Fruit fly (Drosophila melanogaster) whole organism, embryonic: ENCODE measurements around the gene pix.

Experiments
- CG10321 ChIP-seq: fragments of 200-800 bp; sonication (Bioruptor generic); IDR thresholded peaks from 2 replicates; pipeline ENCODE4 v1.3.6; 2022; ENCODE audit warnings: missing biosample characterization, missing genetic modification characterization
- CG10543 ChIP-seq: fragments of 200-800 bp; sonication (Bioruptor generic); optimal IDR thresholded peaks from 3 replicates; lab custom pipeline; 2017; ENCODE audit warnings: missing biosample characterization, mild to moderate bottlenecking, missing genetic modification characterization, moderate library complexity
- CG10979 ChIP-seq: fragments of 200-800 bp; sonication (Bioruptor generic); optimal IDR thresholded peaks from 2 replicates; lab custom pipeline; 2018; ENCODE audit warnings: missing biosample characterization, mild to moderate bottlenecking, missing genetic modification characterization, moderate library complexity
- CG1602 ChIP-seq: fragments of 200-800 bp; sonication (Bioruptor generic); optimal IDR thresholded peaks from 3 replicates; lab custom pipeline; 2016; ENCODE audit warnings: missing biosample characterization, missing genetic modification characterization
- CG17186 ChIP-seq: fragments of 200-800 bp; sonication (Bioruptor generic); optimal IDR thresholded peaks from 3 replicates; lab custom pipeline; 2017; ENCODE audit warnings: missing biosample characterization, missing genetic modification reagents, missing genetic modification characterization
- CG1832 ChIP-seq: fragments of 200-800 bp; sonication (Bioruptor generic); optimal IDR thresholded peaks from 2 replicates; lab custom pipeline; 2017; ENCODE audit warnings: missing biosample characterization, mild to moderate bottlenecking, missing genetic modification characterization, inconsistent platforms
- CG18599 ChIP-seq: fragments of 200-800 bp; sonication (Bioruptor generic); optimal IDR thresholded peaks from 3 replicates; lab custom pipeline; 2017; ENCODE audit warnings: missing biosample characterization, missing genetic modification characterization, mild to moderate bottlenecking, moderate library complexity, missing genetic modification reagents
- CG2202 ChIP-seq: fragments of 200-800 bp; sonication (Bioruptor generic); optimal IDR thresholded peaks from 2 replicates; lab custom pipeline; 2018; ENCODE audit warnings: missing biosample characterization, mild to moderate bottlenecking, missing genetic modification characterization
- CG3407 ChIP-seq: fragments of 200-800 bp; sonication (Bioruptor generic); optimal IDR thresholded peaks from 2 replicates; lab custom pipeline; 2018; ENCODE audit warnings: missing biosample characterization, mild to moderate bottlenecking, missing genetic modification characterization
- CG34422 ChIP-seq: fragments of 200-800 bp; sonication (Bioruptor generic); IDR thresholded peaks from 3 replicates; pipeline ENCODE4 v1.3.6; 2022; ENCODE audit warnings: missing biosample characterization, missing genetic modification characterization
- CG3838 ChIP-seq: fragments of 200-800 bp; sonication (Bioruptor generic); optimal IDR thresholded peaks from 3 replicates; lab custom pipeline; 2016; ENCODE audit warnings: missing biosample characterization, missing genetic modification characterization
- CG4282 ChIP-seq: fragments of 200-800 bp; sonication (Bioruptor generic); optimal IDR thresholded peaks from 2 replicates; lab custom pipeline; 2016; ENCODE audit warnings: missing biosample characterization, missing genetic modification characterization
- CG6813 ChIP-seq: fragments of 200-800 bp; sonication (Bioruptor generic); optimal IDR thresholded peaks from 2 replicates; lab custom pipeline; 2017; ENCODE audit warnings: missing biosample characterization, missing genetic modification characterization, mild to moderate bottlenecking, moderate library complexity, missing genetic modification reagents
- CG7357 ChIP-seq: fragments of 200-800 bp; sonication (Bioruptor generic); IDR thresholded peaks from 3 replicates; pipeline ENCODE4 v1.3.6; 2022; ENCODE audit warnings: missing biosample characterization, missing genetic modification characterization
- CG8281 ChIP-seq: fragments of 200-800 bp; sonication (Bioruptor generic); optimal IDR thresholded peaks from 2 replicates; lab custom pipeline; 2018; ENCODE audit warnings: missing biosample characterization, mild to moderate bottlenecking, missing genetic modification characterization, moderate library complexity
- CG8388 ChIP-seq: fragments of 200-800 bp; sonication (Bioruptor generic); optimal IDR thresholded peaks from 2 replicates; lab custom pipeline; 2019; ENCODE audit warnings: missing biosample characterization, mild to moderate bottlenecking, missing genetic modification characterization, moderate library complexity
- CG8478 ChIP-seq: fragments of >200 bp; optimal IDR thresholded peaks from 2 replicates; lab custom pipeline; 2018
- CG8765 ChIP-seq: fragments of 200-800 bp; sonication (Bioruptor generic); IDR thresholded peaks from 2 replicates; pipeline ENCODE4 v1.3.6; 2022; ENCODE audit warnings: missing biosample characterization, missing genetic modification characterization
- CG9817 ChIP-seq: fragments of 200-800 bp; sonication (Bioruptor generic); optimal IDR thresholded peaks from 2 replicates; lab custom pipeline; 2018; ENCODE audit warnings: missing biosample characterization, mild to moderate bottlenecking, missing genetic modification characterization, moderate library complexity
- CHES-1-like ChIP-seq: fragments of 200-800 bp; sonication (Bioruptor generic); optimal IDR thresholded peaks from 2 replicates; lab custom pipeline; 2016; ENCODE audit warnings: missing biosample characterization, missing genetic modification characterization
- CkIIα-i1 ChIP-seq: fragments of 200-800 bp; sonication (Bioruptor generic); IDR thresholded peaks from 2 replicates; pipeline ENCODE4 v1.3.6; 2022; ENCODE audit warnings: missing biosample characterization, missing genetic modification characterization
- CoRest ChIP-seq: fragments of 200-800 bp; sonication (Bioruptor generic); optimal IDR thresholded peaks from 3 replicates; lab custom pipeline; 2018; ENCODE audit warnings: missing biosample characterization, mild to moderate bottlenecking, missing genetic modification characterization, moderate library complexity
- Dbx ChIP-seq: fragments of 200-800 bp; sonication (Bioruptor generic); IDR thresholded peaks from 3 replicates; pipeline ENCODE4 v1.3.6; 2022; ENCODE audit warnings: missing biosample characterization, missing genetic modification characterization
- Fer2 ChIP-seq: fragments of 200-800 bp; sonication (Bioruptor generic); optimal IDR thresholded peaks from 2 replicates; lab custom pipeline; 2018; ENCODE audit warnings: missing biosample characterization, mild to moderate bottlenecking, missing genetic modification characterization, moderate library complexity
- Hmr ChIP-seq: fragments of 200-800 bp; sonication (Bioruptor generic); optimal IDR thresholded peaks from 3 replicates; lab custom pipeline; 2017; ENCODE audit warnings: mild to moderate bottlenecking, missing biosample characterization, missing genetic modification reagents, missing genetic modification characterization
- Med ChIP-seq: fragments of 200-800 bp; sonication (Bioruptor generic); peaks from one replicate; lab custom pipeline; 2016; ENCODE audit warnings: missing biosample characterization, missing genetic modification characterization, mild to moderate bottlenecking, inconsistent platforms, moderate library complexity
- Meics ChIP-seq: fragments of 200-800 bp; sonication (Bioruptor generic); optimal IDR thresholded peaks from 2 replicates; lab custom pipeline; 2017; ENCODE audit warnings: missing biosample characterization, mild to moderate bottlenecking, missing genetic modification characterization
- NC2β ChIP-seq: fragments of 200-800 bp; sonication (Bioruptor generic); optimal IDR thresholded peaks from 2 replicates; lab custom pipeline; 2016; ENCODE audit warnings: missing biosample characterization, missing genetic modification characterization
- Oaz ChIP-seq: fragments of 200-800 bp; sonication (Bioruptor generic); IDR thresholded peaks from 2 replicates; pipeline ENCODE4 v1.3.6; 2022; ENCODE audit warnings: missing biosample characterization, missing genetic modification characterization
- Scr ChIP-seq: fragments of 200-800 bp; sonication (Bioruptor generic); IDR thresholded peaks from 2 replicates; pipeline ENCODE4 v1.3.6; 2022; ENCODE audit warnings: missing biosample characterization, missing genetic modification characterization; ENCODE audit not compliant: partially characterized antibody
- Sox100B ChIP-seq: fragments of 200-800 bp; sonication (Bioruptor generic); optimal IDR thresholded peaks from 3 replicates; lab custom pipeline; 2018; ENCODE audit warnings: missing biosample characterization, mild to moderate bottlenecking, missing genetic modification characterization
- ap ChIP-seq: fragments of 200-800 bp; sonication (Bioruptor generic); IDR thresholded peaks from 2 replicates; pipeline ENCODE4 v1.3.6; 2022; ENCODE audit warnings: missing biosample characterization, missing genetic modification characterization
- az2 ChIP-seq: fragments of 200-800 bp; sonication (Bioruptor generic); optimal IDR thresholded peaks from 3 replicates; lab custom pipeline; 2016; ENCODE audit warnings: missing biosample characterization, missing genetic modification characterization
- caup ChIP-seq: fragments of 200-800 bp; sonication (Bioruptor generic); optimal IDR thresholded peaks from 3 replicates; lab custom pipeline; 2017; ENCODE audit warnings: missing biosample characterization, mild to moderate bottlenecking, missing genetic modification characterization, moderate library complexity; ENCODE audit not compliant: severe bottlenecking
- dati ChIP-seq: fragments of 200-800 bp; sonication (Bioruptor generic); IDR thresholded peaks from 2 replicates; pipeline ENCODE4 v1.3.6; 2022; ENCODE audit warnings: missing biosample characterization, missing genetic modification characterization
- ewg ChIP-seq: fragments of 200-800 bp; sonication (Bioruptor generic); optimal IDR thresholded peaks from 3 replicates; lab custom pipeline; 2017; ENCODE audit warnings: mild to moderate bottlenecking, missing biosample characterization, missing genetic modification reagents, missing genetic modification characterization
- gcm ChIP-seq: fragments of 200-800 bp; sonication (Bioruptor generic); optimal IDR thresholded peaks from 2 replicates; lab custom pipeline; 2019; ENCODE audit warnings: missing biosample characterization, mild to moderate bottlenecking, missing genetic modification characterization, moderate library complexity
- gsb-n ChIP-seq: fragments of 200-800 bp; sonication (Bioruptor generic); optimal IDR thresholded peaks from 3 replicates; lab custom pipeline; 2018; ENCODE audit warnings: missing biosample characterization, mild to moderate bottlenecking, missing genetic modification characterization
- mld ChIP-seq: fragments of 200-800 bp; sonication (Bioruptor generic); IDR thresholded peaks from 3 replicates; pipeline ENCODE4 v1.3.6; 2022; ENCODE audit warnings: missing biosample characterization, missing genetic modification characterization; ENCODE audit not compliant: partially characterized antibody
- nau ChIP-seq: fragments of 200-800 bp; sonication (Bioruptor generic); optimal IDR thresholded peaks from 3 replicates; lab custom pipeline; 2017; ENCODE audit warnings: missing biosample characterization, mild to moderate bottlenecking, missing genetic modification characterization, missing genetic modification reagents
- odd ChIP-seq: fragments of 200-800 bp; sonication (Bioruptor generic); optimal IDR thresholded peaks from 2 replicates; lab custom pipeline; 2017; ENCODE audit warnings: missing biosample characterization, mild to moderate bottlenecking, missing genetic modification characterization
- pan ChIP-seq, 4 experiments: fragments of >200 bp in 3 of 4; fragments of 200-800 bp in 1 of 4; sonication (Bioruptor generic) in 1 of 4; optimal IDR thresholded peaks in 3 of 4; IDR thresholded peaks in 1 of 4; 2 replicates each; pipeline versions ENCODE4 v1.3.6 to Lab custom; 2017 to 2022; ENCODE audit warnings: missing biosample characterization in 2 of 4, missing genetic modification characterization in 2 of 4, mixed read lengths in 1 of 4
- pros ChIP-seq: fragments of 200-800 bp; sonication (Bioruptor generic); optimal IDR thresholded peaks from 3 replicates; lab custom pipeline; 2019; ENCODE audit warnings: missing biosample characterization, mild to moderate bottlenecking, missing genetic modification characterization, moderate library complexity
- row ChIP-seq: fragments of 200-800 bp; sonication (Bioruptor generic); IDR thresholded peaks from 3 replicates; pipeline ENCODE4 v1.3.6; 2022; ENCODE audit warnings: missing biosample characterization, missing genetic modification characterization
- sc ChIP-seq, 3 experiments: fragments of >200 bp in 2 of 3; fragments of 200-800 bp in 1 of 3; sonication (Bioruptor generic) in 1 of 3; optimal IDR thresholded peaks; 2 replicates in 2 of 3; 3 replicates in 1 of 3; lab custom pipeline; 2017; ENCODE audit warnings: mild to moderate bottlenecking in 1 of 3, missing biosample characterization in 1 of 3, missing genetic modification characterization in 1 of 3, missing genetic modification reagents in 1 of 3
- scrt ChIP-seq: fragments of 200-800 bp; sonication (Bioruptor generic); optimal IDR thresholded peaks from 2 replicates; lab custom pipeline; 2018; ENCODE audit warnings: missing biosample characterization, mild to moderate bottlenecking, missing genetic modification characterization, moderate library complexity
- sna ChIP-seq: fragments of 200-800 bp; sonication (Bioruptor generic); IDR thresholded peaks from 2 replicates; pipeline ENCODE4 v1.3.6; 2022; ENCODE audit warnings: missing biosample characterization, missing genetic modification characterization; ENCODE audit not compliant: partially characterized antibody
- sug ChIP-seq: fragments of 200-800 bp; optimal IDR thresholded peaks from 2 replicates; lab custom pipeline; 2019; ENCODE audit warnings: missing biosample characterization, mild to moderate bottlenecking, missing genetic modification characterization, moderate library complexity
- tna ChIP-seq: fragments of 200-800 bp; sonication (Bioruptor generic); IDR thresholded peaks from 2 replicates; pipeline ENCODE4 v1.3.6; 2022; ENCODE audit warnings: missing biosample characterization, missing genetic modification characterization; ENCODE audit not compliant: partially characterized antibody
- wdn ChIP-seq: fragments of 200-800 bp; sonication (Bioruptor generic); IDR thresholded peaks from 2 replicates; pipeline ENCODE4 v1.3.6; 2022; ENCODE audit warnings: missing biosample characterization, missing genetic modification characterization

Gene pix

DNA sequence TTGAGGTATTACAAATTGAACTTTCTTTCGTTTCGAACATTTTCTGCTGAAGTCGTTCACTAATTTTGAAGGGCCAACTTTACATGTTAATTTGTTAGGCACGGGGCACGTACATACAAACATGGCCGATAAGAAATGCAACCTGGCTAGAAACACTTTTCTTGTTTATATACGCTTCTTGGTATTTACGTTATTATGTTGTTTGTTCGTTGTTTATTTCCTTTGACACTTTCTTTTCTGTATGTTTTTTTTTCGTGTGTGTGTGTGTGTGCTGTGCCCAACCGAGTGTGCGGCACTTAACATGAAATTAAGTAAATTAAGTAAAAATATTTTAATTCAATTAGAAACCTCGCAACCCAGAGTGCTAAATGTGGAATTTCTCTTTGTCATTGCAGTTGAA lies 48.9 kb downstream of the pix start (continued):
- peak; percentile 73 for TF ChIP-seq CG3407
- no peak for TF ChIP-seq CG10543
- no peak for TF ChIP-seq mld (GFP tag; lab: Robert Waterston, UW)
- no peak for TF ChIP-seq CG9817 (tag; lab: Kevin White, UChicago)
- TF ChIP-seq CG34422: no peak
- TF ChIP-seq CG8388 (GFP tag; lab: Kevin White, UChicago): peak; percentile 4
- peak; percentile 66 for TF ChIP-seq gsb-n
- no peak for TF ChIP-seq tna (GFP tag; lab: Robert Waterston, UW)
- no peak for TF ChIP-seq sna (GFP tag; lab: Robert Waterston, UW)
- TF ChIP-seq CG8281 (tag; lab: Kevin White, UChicago): no peak
- peak; percentile 48 for TF ChIP-seq CG6813 (GFP tag; lab: Kevin White, UChicago)
- no peak for TF ChIP-seq ap (GFP tag; lab: Robert Waterston, UW)
- TF ChIP-seq Dbx (GFP tag; lab: Robert Waterston, UW): no peak
- no peak for TF ChIP-seq CkIIα-i1 (GFP tag; lab: Robert Waterston, UW)
- peak; percentile 60 for TF ChIP-seq Sox100B (GFP tag; lab: Kevin White, UChicago)
- no peak for TF ChIP-seq pros
- TF ChIP-seq CG1832 (GFP tag; lab: Kevin White, UChicago): no peak
- TF ChIP-seq nau (GFP tag; lab: Kevin White, UChicago): peak; percentile 34
- no peak for TF ChIP-seq wdn (GFP tag; lab: Robert Waterston, UW)
- no peak for TF ChIP-seq scrt (GFP tag; lab: Kevin White, UChicago)
- TF ChIP-seq CG3838: no peak
- no peak for TF ChIP-seq gcm (GFP tag; lab: Kevin White, UChicago)
- no peak for TF ChIP-seq Meics
- no peak for TF ChIP-seq CG1602 (GFP tag; lab: Kevin White, UChicago)
- TF ChIP-seq Med (GFP tag; lab: Kevin White, UChicago): peak; percentile 54
- TF ChIP-seq CG8765 (GFP tag; lab: Robert Waterston, UW): no peak
- TF ChIP-seq az2 (GFP tag; lab: Kevin White, UChicago): no peak
- TF ChIP-seq CG18599 (GFP tag; lab: Kevin White, UChicago): no peak
- TF ChIP-seq Fer2 (tag; lab: Kevin White, UChicago): no peak
- TF ChIP-seq sc (optimal IDR thresholded peaks at IDR 0.05; lab: Kevin White, UChicago): no peak
- TF ChIP-seq sc (GFP tag; optimal IDR thresholded peaks at IDR 0.05; lab: Kevin White, UChicago): peak; percentile 39
- TF ChIP-seq CG10979 (tag; lab: Kevin White, UChicago): peak; percentile 31
- TF ChIP-seq CG2202 (tag; lab: Kevin White, UChicago): peak; percentile 68
- no peak for TF ChIP-seq pan (optimal IDR thresholded peaks at IDR 0.05; lab: Kevin White, UChicago)
- no peak for TF ChIP-seq pan (GFP tag; optimal IDR thresholded peaks at IDR 0.05 in 1 of 2, IDR thresholded peaks at IDR 0.05 in 1 of 2)
- no peak for TF ChIP-seq row (GFP tag; lab: Robert Waterston, UW)
- peak; percentile 63 for TF ChIP-seq odd
- TF ChIP-seq CHES-1-like: no peak
- TF ChIP-seq Oaz (GFP tag; lab: Robert Waterston, UW): no peak
- TF ChIP-seq CoRest (tag; lab: Kevin White, UChicago): peak; percentile 33
- no peak for TF ChIP-seq CG4282 (GFP tag; lab: Kevin White, UChicago)
- TF ChIP-seq caup (GFP tag; lab: Kevin White, UChicago): no peak
- TF ChIP-seq CG10321 (GFP tag; lab: Robert Waterston, UW): no peak
- no peak for TF ChIP-seq CG7357 (GFP tag; lab: Robert Waterston, UW)
- peak; percentile 10 for TF ChIP-seq ewg (GFP tag; lab: Kevin White, UChicago)
- TF ChIP-seq CG17186 (GFP tag; lab: Kevin White, UChicago): no peak
- TF ChIP-seq NC2β (GFP tag; lab: Kevin White, UChicago): peak; percentile 20
- no peak for TF ChIP-seq CG8478 (lab: Kevin White, UChicago)
- no peak for TF ChIP-seq dati
- no peak for TF ChIP-seq sug (tag; lab: Kevin White, UChicago)
- no peak for TF ChIP-seq Hmr (GFP tag; lab: Kevin White, UChicago)
- no peak for TF ChIP-seq Scr
